Worm (Caenorhabditis elegans) whole organism, L3 larva: ENCODE data around the gene grl-13.

Experiments
- R02D3.7 ChIP-seq: fragments of 150-350 bp; optimal IDR thresholded peaks from 2 replicates; lab custom pipeline; 2014; ENCODE audit warnings: missing biosample characterization, missing genetic modification characterization
- ZK546.5 ChIP-seq: sonication (generic microtip); optimal IDR thresholded peaks from 2 replicates; lab custom pipeline; 2017; ENCODE audit warnings: missing biosample characterization, missing genetic modification characterization
- aly-2 ChIP-seq: fragments of 150-350 bp; optimal IDR thresholded peaks from 2 replicates; lab custom pipeline; 2014; ENCODE audit warnings: missing biosample characterization, missing genetic modification characterization
- ama-1 ChIP-seq: fragments of 150-350 bp; optimal IDR thresholded peaks from 2 replicates; lab custom pipeline; 2018
- ceh-16 ChIP-seq: sonication (generic microtip); optimal IDR thresholded peaks from 2 replicates; lab custom pipeline; 2017; ENCODE audit warnings: missing biosample characterization, missing genetic modification characterization
- ceh-82 ChIP-seq: fragments of 150-350 bp; optimal IDR thresholded peaks from 2 replicates; lab custom pipeline; 2014; ENCODE audit warnings: missing biosample characterization, missing genetic modification characterization
- ceh-9 ChIP-seq: sonication (generic microtip); optimal IDR thresholded peaks from 2 replicates; lab custom pipeline; 2018; ENCODE audit warnings: missing biosample characterization, missing genetic modification characterization
- egl-27 ChIP-seq: sonication (generic microtip); optimal IDR thresholded peaks from 4 replicates; lab custom pipeline; 2017; ENCODE audit warnings: missing biosample characterization, missing genetic modification reagents, missing genetic modification characterization
- elt-1 ChIP-seq: fragments of 150-350 bp; optimal IDR thresholded peaks from 2 replicates; lab custom pipeline; 2014; ENCODE audit warnings: missing biosample characterization, missing genetic modification characterization
- elt-2 ChIP-seq: sonication (generic microtip); optimal IDR thresholded peaks from 2 replicates; lab custom pipeline; 2016; ENCODE audit warnings: missing genetic modification reagents, mild to moderate bottlenecking, missing genetic modification characterization, missing compliant biosample characterization
- elt-3 ChIP-seq, 3 experiments: fragments of 150-350 bp in 1 of 3; sonication (generic microtip) in 2 of 3; optimal IDR thresholded peaks; 2 replicates in 2 of 3; 4 replicates in 1 of 3; lab custom pipeline; 2014 to 2017; ENCODE audit warnings: missing biosample characterization in 3 of 3, missing genetic modification characterization in 3 of 3
- fkh-10 ChIP-seq: sonication (generic microtip); optimal IDR thresholded peaks from 2 replicates; lab custom pipeline; 2017; ENCODE audit warnings: missing biosample characterization, missing genetic modification reagents, missing genetic modification characterization
- fkh-2 ChIP-seq: fragments of 150-350 bp; optimal IDR thresholded peaks from 2 replicates; lab custom pipeline; 2014; ENCODE audit warnings: missing biosample characterization, missing genetic modification reagents, missing genetic modification characterization
- hmg-11 ChIP-seq: sonication (generic microtip); optimal IDR thresholded peaks from 2 replicates; lab custom pipeline; 2016; ENCODE audit warnings: missing genetic modification characterization, missing compliant biosample characterization
- jun-1 ChIP-seq: fragments of 150-350 bp; optimal IDR thresholded peaks from 2 replicates; lab custom pipeline; 2014; ENCODE audit warnings: missing biosample characterization, missing genetic modification reagents, missing genetic modification characterization
- lin-15B ChIP-seq: fragments of 150-350 bp; optimal IDR thresholded peaks from 2 replicates; lab custom pipeline; 2014; ENCODE audit warnings: missing biosample characterization, missing genetic modification characterization
- lin-39 ChIP-seq: fragments of 150-350 bp; optimal IDR thresholded peaks from 2 replicates; lab custom pipeline; 2018; ENCODE audit warnings: missing biosample characterization, missing genetic modification reagents, missing genetic modification characterization
- mdl-1 ChIP-seq: fragments of 150-350 bp; optimal IDR thresholded peaks from 2 replicates; lab custom pipeline; 2014; ENCODE audit warnings: missing biosample characterization, missing genetic modification characterization
- mml-1 ChIP-seq: fragments of 150-350 bp; sonication (generic microtip); optimal IDR thresholded peaks from 3 replicates; lab custom pipeline; 2014; ENCODE audit warnings: missing biosample characterization, missing genetic modification characterization
- nfya-1 ChIP-seq: sonication (generic microtip); optimal IDR thresholded peaks from 2 replicates; lab custom pipeline; 2017; ENCODE audit warnings: missing genetic modification characterization, mild to moderate bottlenecking, missing compliant biosample characterization, antibody characterized with exemption, moderate library complexity; ENCODE audit not compliant: insufficient read depth
- nhr-12 ChIP-seq: fragments of 150-350 bp; optimal IDR thresholded peaks from 2 replicates; lab custom pipeline; 2014; ENCODE audit warnings: missing biosample characterization, missing genetic modification characterization
- nhr-23 ChIP-seq: fragments of 150-350 bp; optimal IDR thresholded peaks from 2 replicates; lab custom pipeline; 2014; ENCODE audit warnings: missing biosample characterization, missing genetic modification reagents, missing genetic modification characterization
- nhr-237 ChIP-seq: fragments of 150-350 bp; optimal IDR thresholded peaks from 2 replicates; lab custom pipeline; 2014; ENCODE audit warnings: missing biosample characterization, missing genetic modification characterization
- nhr-25 ChIP-seq: sonication (generic microtip); optimal IDR thresholded peaks from 2 replicates; lab custom pipeline; 2017; ENCODE audit warnings: missing biosample characterization, missing genetic modification characterization
- nhr-28 ChIP-seq: fragments of 150-350 bp; optimal IDR thresholded peaks from 2 replicates; lab custom pipeline; 2014; ENCODE audit warnings: missing biosample characterization, missing genetic modification characterization
- nhr-76 ChIP-seq: fragments of 150-350 bp; sonication (generic microtip); optimal IDR thresholded peaks from 5 replicates; lab custom pipeline; 2014; ENCODE audit warnings: missing biosample characterization, missing genetic modification characterization
- nhr-77 ChIP-seq: fragments of 150-350 bp; optimal IDR thresholded peaks from 2 replicates; lab custom pipeline; 2014; ENCODE audit warnings: missing biosample characterization, missing genetic modification characterization
- pha-4 ChIP-seq: fragments of 150-350 bp; optimal IDR thresholded peaks from 2 replicates; lab custom pipeline; 2014; ENCODE audit warnings: missing biosample characterization, missing genetic modification reagents, missing genetic modification characterization
- pqm-1 ChIP-seq: fragments of 150-350 bp; optimal IDR thresholded peaks from 2 replicates; lab custom pipeline; 2017; ENCODE audit warnings: missing biosample characterization, missing genetic modification characterization, inconsistent platforms
- snpc-4 ChIP-seq: fragments of 150-350 bp; optimal IDR thresholded peaks from 2 replicates; lab custom pipeline; 2014; ENCODE audit warnings: missing biosample characterization, missing genetic modification characterization
- unc-39 ChIP-seq: sonication (generic microtip); optimal IDR thresholded peaks from 4 replicates; lab custom pipeline; 2017; ENCODE audit warnings: missing biosample characterization, missing genetic modification characterization
- unc-62 ChIP-seq: fragments of 150-350 bp; sonication (generic microtip); optimal IDR thresholded peaks from 4 replicates; lab custom pipeline; 2014; ENCODE audit warnings: missing biosample characterization, missing genetic modification reagents, missing genetic modification characterization
- zag-1 ChIP-seq: fragments of 150-350 bp; optimal IDR thresholded peaks from 2 replicates; lab custom pipeline; 2014; ENCODE audit warnings: missing biosample characterization, missing genetic modification characterization
- ztf-11 ChIP-seq: fragments of 150-350 bp; optimal IDR thresholded peaks from 2 replicates; lab custom pipeline; 2014; ENCODE audit warnings: missing biosample characterization, missing genetic modification characterization
- ztf-4 ChIP-seq: fragments of 150-350 bp; optimal IDR thresholded peaks from 2 replicates; lab custom pipeline; 2014; ENCODE audit warnings: missing biosample characterization, missing genetic modification characterization

Gene grl-13

ce11 chrV:4373656-4374055, 9.2 kb upstream of the grl-13 start:
- TF ChIP-seq elt-1 (tag; lab: Kevin White, UChicago) = no peak
- TF ChIP-seq unc-62 = no peak
- no peak for TF ChIP-seq ztf-11 (tag; lab: Kevin White, UChicago)
- TF ChIP-seq nfya-1 (tag; lab: Kevin White, UChicago) = no peak
- no peak for TF ChIP-seq ceh-16 (tag; lab: Kevin White, UChicago)
- TF ChIP-seq elt-2 (tag; lab: Kevin White, UChicago) = no peak
- no peak for TF ChIP-seq elt-3 (tag; optimal IDR thresholded peaks at IDR 0.05; lab: Kevin White, UChicago)
- no peak for TF ChIP-seq ceh-9 (tag; lab: Kevin White, UChicago)

- TF ChIP-seq nhr-237 (tag; lab: Kevin White, UChicago) = no peak
- no peak for TF ChIP-seq mml-1 (tag; lab: Kevin White, UChicago)
- no peak for TF ChIP-seq pqm-1 (tag; lab: Kevin White, UChicago)
- no peak for TF ChIP-seq elt-1 (tag; lab: Kevin White, UChicago)
- TF ChIP-seq nhr-28 (tag; lab: Kevin White, UChicago) = no peak
- no peak for TF ChIP-seq ama-1 (lab: Kevin White, UChicago)
- TF ChIP-seq nhr-12 (tag; lab: Kevin White, UChicago) = no peak
- no peak for TF ChIP-seq ceh-9 (tag; lab: Kevin White, UChicago)
- no peak for TF ChIP-seq jun-1 (tag; lab: Kevin White, UChicago)
- TF ChIP-seq aly-2 (tag; lab: Kevin White, UChicago) = no peak
- TF ChIP-seq lin-15B (tag; lab: Kevin White, UChicago) = no peak
- no peak for TF ChIP-seq mdl-1
Measured at ce11 chrV:4372986-4373385, 8.6 kb upstream of the grl-13 start.

- TF ChIP-seq jun-1 (tag; lab: Kevin White, UChicago) = peak; percentile 24
- TF ChIP-seq nfya-1 (tag; lab: Kevin White, UChicago) = peak; percentile 64
- TF ChIP-seq elt-2 (tag; lab: Kevin White, UChicago) = peak; percentile 74
- TF ChIP-seq fkh-2 (tag; lab: Kevin White, UChicago) = no peak
- no peak for TF ChIP-seq mml-1 (tag; lab: Kevin White, UChicago)
- peak; percentile 61 for TF ChIP-seq lin-15B (tag; lab: Kevin White, UChicago)
- peak; percentile 69 for TF ChIP-seq nhr-23
- TF ChIP-seq pha-4 (tag; lab: Kevin White, UChicago) = peak; percentile 48
- peak; percentile 62 for TF ChIP-seq hmg-11
- TF ChIP-seq elt-1 (tag; lab: Kevin White, UChicago) = no peak
- peak; percentile 16 for TF ChIP-seq lin-39 (tag; lab: Kevin White, UChicago)
Measured at ce11 chrV:4371309-4371933, 7.0 kb upstream of the grl-13 start, which contains the start of the genes gmpr-1 and fipp-1. gmpr-1 (minus strand) TSS chrV:4371383. fipp-1 (plus strand) TSS chrV:4371807.

ce11 chrV:4370515-4370914, 6.1 kb upstream of the grl-13 start:
- TF ChIP-seq zag-1 (tag; lab: Kevin White, UChicago) (no peak), nhr-76 (tag; lab: Kevin White, UChicago) (no peak), egl-27 (no peak), elt-2 (tag; lab: Kevin White, UChicago) (no peak), jun-1 (tag; lab: Kevin White, UChicago) (no peak)

ce11 chrV:4366440-4366839, 2.0 kb upstream of the grl-13 start, which contains the start of gene F32D1.11:
F32D1.11 (minus strand) TSS chrV:4366540.
- TF ChIP-seq nhr-77 = no peak
- TF ChIP-seq ztf-4 (tag; lab: Kevin White, UChicago) = no peak
- TF ChIP-seq nhr-76 (tag; lab: Kevin White, UChicago) = no peak
- TF ChIP-seq ceh-82 = no peak
- TF ChIP-seq unc-39 (tag; lab: Kevin White, UChicago) = no peak
- TF ChIP-seq snpc-4 (tag; lab: Kevin White, UChicago) = no peak
- no peak for TF ChIP-seq nhr-28 (tag; lab: Kevin White, UChicago)
- no peak for TF ChIP-seq nhr-12 (tag; lab: Kevin White, UChicago)
- TF ChIP-seq fkh-2 (tag; lab: Kevin White, UChicago) = no peak
- TF ChIP-seq ZK546.5 (tag; lab: Kevin White, UChicago) = no peak
- TF ChIP-seq nhr-25 (tag; lab: Kevin White, UChicago) = no peak
- TF ChIP-seq ztf-11 (tag; lab: Kevin White, UChicago) = no peak
- no peak for TF ChIP-seq ceh-9 (tag; lab: Kevin White, UChicago)
- no peak for TF ChIP-seq R02D3.7 (tag; lab: Kevin White, UChicago)
- no peak for TF ChIP-seq elt-1 (tag; lab: Kevin White, UChicago)
- TF ChIP-seq fkh-10 (GFP tag; lab: Kevin White, UChicago) = no peak
- TF ChIP-seq nfya-1 (tag; lab: Kevin White, UChicago) = no peak
- TF ChIP-seq zag-1 (tag; lab: Kevin White, UChicago) = no peak
- TF ChIP-seq lin-15B (tag; lab: Kevin White, UChicago) = no peak
- TF ChIP-seq pqm-1 (tag; lab: Kevin White, UChicago) = no peak
